Worm (Caenorhabditis elegans): ENCODE results near the gene K09C4.4.
A peak's percentile ranks its signal among the peaks of the same experiment; 100 is the strongest.

The K09C4.4 gene

ce11 chrX:3289183-3289582 is at the start of gene K09C4.4:
TSS of gene K09C4.4 (plus strand) at chrX:3289483.
- TF ChIP-seq ztf-11 (tag; optimal IDR thresholded peaks at IDR 0.05) (no peak), nhr-11 (tag; optimal IDR thresholded peaks at IDR 0.05) (no peak), ceh-16 (tag; optimal IDR thresholded peaks at IDR 0.05) (no peak), ZK546.5 (tag; optimal IDR thresholded peaks at IDR 0.05) (no peak), ceh-82 (tag; optimal IDR thresholded peaks at IDR 0.05) (no peak), elt-1 (tag; optimal IDR thresholded peaks at IDR 0.05) (no peak), nhr-21 (tag; optimal IDR thresholded peaks at IDR 0.05) (no peak), C34F6.9 (tag; optimal IDR thresholded peaks at IDR 0.05) (no peak)

DNA sequence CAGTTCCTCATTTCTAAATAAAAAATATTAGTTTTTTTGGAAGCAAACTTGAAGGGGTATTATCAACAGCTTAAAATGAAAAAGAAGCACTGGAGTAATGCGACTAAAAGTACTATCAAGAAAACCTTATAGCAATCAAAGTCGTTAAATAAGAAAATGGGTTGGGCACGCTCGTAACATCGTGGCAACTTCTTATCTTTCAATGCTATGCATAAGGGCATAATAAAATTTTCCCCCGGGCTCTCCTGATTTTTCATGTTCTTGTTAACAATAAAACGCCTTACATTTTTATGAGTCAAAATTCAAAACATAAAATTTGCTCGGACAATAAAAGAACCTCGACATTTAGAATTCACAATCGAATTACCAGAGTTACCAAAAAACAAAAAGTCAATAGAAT is 45.7 kb upstream of the K09C4.4 start, which contains the start of gene irg-7:
Gene irg-7 (minus strand): TSS at position 23 of the 400 bp plus-strand sequence.
- TF ChIP-seq sem-4 (tag; optimal IDR thresholded peaks at IDR 0.05): no peak
- TF ChIP-seq crh-2 (tag; optimal IDR thresholded peaks at IDR 0.05): peak; percentile 59
- TF ChIP-seq sma-9 (GFP tag; optimal IDR thresholded peaks at IDR 0.05): peak; percentile 14
- TF ChIP-seq sma-9 (tag; optimal IDR thresholded peaks at IDR 0.05): no peak
- peak; percentile 57 for TF ChIP-seq fos-1 (tag; optimal IDR thresholded peaks at IDR 0.05)

DNA sequence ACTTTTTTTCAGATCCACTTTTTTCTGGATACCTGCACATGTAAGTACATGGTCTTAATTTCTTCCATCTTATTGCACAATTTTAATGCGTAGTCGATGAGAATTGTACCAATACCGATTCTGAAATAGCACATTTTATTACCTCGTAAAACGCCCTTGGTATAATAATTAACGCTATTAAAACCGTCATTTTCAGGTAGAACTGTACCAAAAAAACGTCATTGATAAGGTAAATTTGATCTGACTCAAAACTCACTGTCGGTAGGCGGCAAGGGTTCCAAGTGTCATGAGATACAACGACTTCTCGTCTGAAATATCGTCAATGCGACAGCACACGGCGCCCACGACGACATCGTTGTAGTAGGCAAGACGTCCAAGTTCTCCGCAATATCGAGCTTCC is 44.9 kb upstream of the K09C4.4 start:
- TF ChIP-seq sem-4 (tag; optimal IDR thresholded peaks at IDR 0.05) (no peak), crh-2 (tag; optimal IDR thresholded peaks at IDR 0.05) (no peak), nhr-23 (tag; optimal IDR thresholded peaks at IDR 0.05) (no peak), fos-1 (tag; optimal IDR thresholded peaks at IDR 0.05) (peak; percentile 25), ama-1 (optimal IDR thresholded peaks at IDR 0.05) (no peak), mbf-1 (tag; optimal IDR thresholded peaks at IDR 0.05) (no peak)

ce11 chrX:3245812-3246211 is 43.5 kb upstream of the K09C4.4 start, which contains the start of gene F40F4.7:
TSS of gene F40F4.7 (minus strand) at chrX:3245933.
- TF ChIP-seq skn-1 (tag; optimal IDR thresholded peaks at IDR 0.05) (peak; percentile 16), lin-13 (GFP tag; optimal IDR thresholded peaks at IDR 0.05) (no peak), crh-2 (tag; optimal IDR thresholded peaks at IDR 0.05) (peak; percentile 33), unc-62 (GFP tag; optimal IDR thresholded peaks at IDR 0.05) (no peak), ztf-1 (GFP tag; conservative IDR thresholded peaks at IDR 0.05) (no peak), ceh-16 (tag; optimal IDR thresholded peaks at IDR 0.05) (no peak), sma-9 (GFP tag; optimal IDR thresholded peaks at IDR 0.05) (peak; percentile 71), sma-9 (tag; optimal IDR thresholded peaks at IDR 0.05) (no peak), ztf-4 (tag; optimal IDR thresholded peaks at IDR 0.05) (no peak), lsy-2 (tag; optimal IDR thresholded peaks at IDR 0.05) (peak; percentile 14 to 71), aly-2 (tag; optimal IDR thresholded peaks at IDR 0.05) (no peak), snpc-4 (tag; optimal IDR thresholded peaks at IDR 0.05) (no peak), mdl-1 (tag; optimal IDR thresholded peaks at IDR 0.05) (peak; percentile 41 to 49), peb-1 (tag; optimal IDR thresholded peaks at IDR 0.05) (no peak), nhr-25 (tag; optimal IDR thresholded peaks at IDR 0.05) (no peak), fos-1 (tag; optimal IDR thresholded peaks at IDR 0.05) (peak; percentile 64), lin-11 (tag; optimal IDR thresholded peaks at IDR 0.05) (peak; percentile 10), nhr-129 (tag; optimal IDR thresholded peaks at IDR 0.05) (peak; percentile 88), elt-3 (tag; optimal IDR thresholded peaks at IDR 0.05) (no peak), egl-27 (tag; optimal IDR thresholded peaks at IDR 0.05) (peak; percentile 38), F13H6.1 (tag; optimal IDR thresholded peaks at IDR 0.05) (peak; percentile 36), nhr-21 (tag; optimal IDR thresholded peaks at IDR 0.05) (peak; percentile 28), sma-3 (GFP tag; optimal IDR thresholded peaks at IDR 0.05) (peak; percentile 43)

ce11 chrX:3247768-3248167 is 41.5 kb upstream of the K09C4.4 start:
- TF ChIP-seq nhr-21 (tag; optimal IDR thresholded peaks at IDR 0.05): no peak
- TF ChIP-seq nhr-237 (tag; optimal IDR thresholded peaks at IDR 0.05): no peak
- no peak for TF ChIP-seq elt-1 (tag; optimal IDR thresholded peaks at IDR 0.05)
- TF ChIP-seq lin-11 (tag; optimal IDR thresholded peaks at IDR 0.05): no peak
- no peak for TF ChIP-seq nhr-23 (tag; optimal IDR thresholded peaks at IDR 0.05)
- TF ChIP-seq crh-2 (tag; optimal IDR thresholded peaks at IDR 0.05): no peak
- no peak for TF ChIP-seq mbf-1 (tag; optimal IDR thresholded peaks at IDR 0.05)
- no peak for TF ChIP-seq egl-27 (tag; optimal IDR thresholded peaks at IDR 0.05)
- no peak for TF ChIP-seq nhr-6 (tag; optimal IDR thresholded peaks at IDR 0.05)
- no peak for TF ChIP-seq lin-13 (GFP tag; optimal IDR thresholded peaks at IDR 0.05)
- no peak for TF ChIP-seq aly-2 (tag; optimal IDR thresholded peaks at IDR 0.05)
- no peak for TF ChIP-seq nhr-25 (tag; optimal IDR thresholded peaks at IDR 0.05)
- no peak for TF ChIP-seq sma-9 (GFP tag; optimal IDR thresholded peaks at IDR 0.05)
- no peak for TF ChIP-seq sma-9 (tag; optimal IDR thresholded peaks at IDR 0.05)
- no peak for TF ChIP-seq ztf-11 (tag; optimal IDR thresholded peaks at IDR 0.05)
- no peak for TF ChIP-seq elt-3 (tag; optimal IDR thresholded peaks at IDR 0.05)
- no peak for TF ChIP-seq nhr-11 (tag; optimal IDR thresholded peaks at IDR 0.05)
- no peak for TF ChIP-seq sma-3 (GFP tag; optimal IDR thresholded peaks at IDR 0.05)
